Worm (Caenorhabditis elegans): ENCODE results near the gene B0212.3.

DNA sequence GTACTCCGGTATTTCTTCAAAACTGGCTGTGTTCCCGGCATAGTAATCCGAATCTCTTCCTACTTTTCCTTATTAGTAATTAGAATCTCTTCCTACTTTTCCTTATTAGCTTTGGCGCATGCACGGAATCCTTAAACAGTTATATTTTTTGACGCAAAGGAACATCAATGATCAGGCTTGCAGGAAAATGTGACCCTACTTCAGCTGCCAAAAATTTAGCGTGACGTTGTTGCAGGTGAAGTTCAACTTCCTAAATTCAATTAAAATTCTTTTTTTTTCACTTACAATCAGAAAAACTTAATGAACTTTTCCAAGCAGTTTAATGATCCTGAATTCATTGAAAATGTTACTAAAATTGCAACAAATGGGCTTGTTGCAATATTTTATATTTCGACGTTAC lies 46.7 kb upstream of the B0212.3 start, which contains the start of gene srz-79:
- TF ChIP-seq ama-1 (optimal IDR thresholded peaks at IDR 0.05) (no peak), ZK546.5 (tag; optimal IDR thresholded peaks at IDR 0.05) (no peak), jun-1 (tag; optimal IDR thresholded peaks at IDR 0.05) (no peak)

Measured in whole organism, L3 larva.